Worm (Caenorhabditis elegans) whole organism, L2 larva: ENCODE measurements around the gene F02C9.1.
A peak's percentile ranks its signal among the peaks of the same experiment; 100 is the strongest.

Experiments
- F13H6.1 ChIP-seq: sonication (generic microtip); optimal IDR thresholded peaks from 2 replicates; lab custom pipeline; 2016; ENCODE audit warnings: missing genetic modification characterization, missing compliant biosample characterization
- R02D3.7 ChIP-seq: fragments of 150-350 bp; optimal IDR thresholded peaks from 2 replicates; lab custom pipeline; 2014; ENCODE audit warnings: missing biosample characterization, missing genetic modification characterization
- Y55F3AM.14 ChIP-seq: fragments of 200-800 bp; sonication (Bioruptor generic); optimal IDR thresholded peaks from 2 replicates; lab custom pipeline; 2018; ENCODE audit warnings: mild to moderate bottlenecking, missing genetic modification characterization, missing compliant biosample characterization
- ZK546.5 ChIP-seq: sonication (generic microtip); optimal IDR thresholded peaks from 2 replicates; lab custom pipeline; 2017; ENCODE audit warnings: missing biosample characterization, missing genetic modification characterization
- alr-1 ChIP-seq: fragments of 150-350 bp; optimal IDR thresholded peaks from 2 replicates; lab custom pipeline; 2014; ENCODE audit warnings: missing biosample characterization, missing genetic modification characterization
- ama-1 ChIP-seq: fragments of 150-350 bp; optimal IDR thresholded peaks from 2 replicates; lab custom pipeline; 2018; ENCODE audit warnings: inconsistent platforms
- blmp-1 ChIP-seq: sonication (generic microtip); optimal IDR thresholded peaks from 2 replicates; lab custom pipeline; 2017; ENCODE audit warnings: missing genetic modification characterization, mild to moderate bottlenecking, missing compliant biosample characterization, antibody characterized with exemption, moderate library complexity; ENCODE audit not compliant: insufficient read depth
- crh-2 ChIP-seq: sonication (generic microtip); optimal IDR thresholded peaks from 2 replicates; lab custom pipeline; 2017; ENCODE audit warnings: missing biosample characterization, missing genetic modification characterization
- dmd-4 ChIP-seq: sonication (generic microtip); optimal IDR thresholded peaks from 2 replicates; lab custom pipeline; 2017; ENCODE audit warnings: missing biosample characterization, missing genetic modification characterization
- elt-3 ChIP-seq: sonication (generic microtip); optimal IDR thresholded peaks from 2 replicates; lab custom pipeline; 2017; ENCODE audit warnings: missing biosample characterization, missing genetic modification characterization
- fos-1 ChIP-seq: fragments of 150-350 bp; optimal IDR thresholded peaks from 2 replicates; lab custom pipeline; 2014; ENCODE audit warnings: missing biosample characterization, missing genetic modification characterization
- gmeb-1 ChIP-seq: fragments of 150-350 bp; optimal IDR thresholded peaks from 2 replicates; lab custom pipeline; 2014; ENCODE audit warnings: missing biosample characterization, missing genetic modification characterization
- lin-11 ChIP-seq: fragments of 150-350 bp; sonication (generic microtip); optimal IDR thresholded peaks from 2 replicates; lab custom pipeline; 2014; ENCODE audit warnings: missing biosample characterization, missing genetic modification characterization, inconsistent platforms, mixed read lengths
- lin-13 ChIP-seq: fragments of 150-350 bp; optimal IDR thresholded peaks from 2 replicates; lab custom pipeline; 2014; ENCODE audit warnings: missing biosample characterization, missing genetic modification reagents, missing genetic modification characterization
- lin-39 ChIP-seq: fragments of 150-350 bp; optimal IDR thresholded peaks from 2 replicates; lab custom pipeline; 2014; ENCODE audit warnings: missing biosample characterization, missing genetic modification reagents, missing genetic modification characterization
- lsy-2 ChIP-seq, 2 experiments: fragments of 150-350 bp in 1 of 2; sonication (generic microtip) in 1 of 2; optimal IDR thresholded peaks; 2 replicates each; lab custom pipeline; 2014 to 2017; ENCODE audit warnings: missing biosample characterization in 2 of 2, missing genetic modification characterization in 2 of 2
- mbf-1 ChIP-seq: sonication (generic microtip); optimal IDR thresholded peaks from 2 replicates; lab custom pipeline; 2017; ENCODE audit warnings: missing biosample characterization, missing genetic modification characterization
- mdl-1 ChIP-seq, 2 experiments: fragments of 150-350 bp in 1 of 2; sonication (generic microtip) in 1 of 2; optimal IDR thresholded peaks; 2 replicates each; lab custom pipeline; 2017; ENCODE audit warnings: missing biosample characterization in 2 of 2, missing genetic modification characterization in 2 of 2
- nhr-12 ChIP-seq: fragments of 150-350 bp; optimal IDR thresholded peaks from 2 replicates; lab custom pipeline; 2014; ENCODE audit warnings: missing biosample characterization, missing genetic modification characterization
- nhr-129 ChIP-seq: fragments of 150-350 bp; optimal IDR thresholded peaks from 2 replicates; lab custom pipeline; 2014; ENCODE audit warnings: missing biosample characterization, missing genetic modification characterization
- nhr-21 ChIP-seq: fragments of 150-350 bp; optimal IDR thresholded peaks from 2 replicates; lab custom pipeline; 2014; ENCODE audit warnings: missing biosample characterization, missing genetic modification characterization
- nhr-23 ChIP-seq: fragments of 150-350 bp; optimal IDR thresholded peaks from 2 replicates; lab custom pipeline; 2014; ENCODE audit warnings: missing biosample characterization, missing genetic modification reagents, missing genetic modification characterization
- nhr-237 ChIP-seq: fragments of 150-350 bp; optimal IDR thresholded peaks from 2 replicates; lab custom pipeline; 2014; ENCODE audit warnings: missing biosample characterization, missing genetic modification characterization
- nhr-25 ChIP-seq: fragments of 150-350 bp; sonication (generic microtip); optimal IDR thresholded peaks from 3 replicates; lab custom pipeline; 2014; ENCODE audit warnings: missing biosample characterization, missing genetic modification characterization
- nhr-6 ChIP-seq: fragments of 150-350 bp; optimal IDR thresholded peaks from 2 replicates; lab custom pipeline; 2014; ENCODE audit warnings: missing biosample characterization, missing genetic modification characterization
- nhr-77 ChIP-seq: fragments of 150-350 bp; optimal IDR thresholded peaks from 2 replicates; lab custom pipeline; 2014; ENCODE audit warnings: missing biosample characterization, missing genetic modification characterization
- sem-4 ChIP-seq: fragments of 150-350 bp; optimal IDR thresholded peaks from 2 replicates; lab custom pipeline; 2014; ENCODE audit warnings: missing biosample characterization, missing genetic modification reagents, missing genetic modification characterization
- sma-3 ChIP-seq: sonication (generic microtip); optimal IDR thresholded peaks from 2 replicates; lab custom pipeline; 2016; ENCODE audit warnings: missing genetic modification reagents, missing genetic modification characterization, missing compliant biosample characterization
- snpc-4 ChIP-seq: fragments of 150-350 bp; optimal IDR thresholded peaks from 2 replicates; lab custom pipeline; 2014; ENCODE audit warnings: missing biosample characterization, missing genetic modification characterization
- unc-39 ChIP-seq: fragments of 150-350 bp; optimal IDR thresholded peaks from 2 replicates; lab custom pipeline; 2014; ENCODE audit warnings: missing biosample characterization, missing genetic modification characterization
- unc-55 ChIP-seq: fragments of 150-350 bp; sonication (generic microtip); optimal IDR thresholded peaks from 3 replicates; lab custom pipeline; 2014; ENCODE audit warnings: missing biosample characterization, missing genetic modification reagents, missing genetic modification characterization
- unc-62 ChIP-seq: fragments of 150-350 bp; optimal IDR thresholded peaks from 2 replicates; lab custom pipeline; 2014; ENCODE audit warnings: missing biosample characterization, missing genetic modification reagents, missing genetic modification characterization
- ztf-1 ChIP-seq: fragments of 200-800 bp; sonication (Bioruptor generic); conservative IDR thresholded peaks from 2 replicates; pipeline ENCODE4 v1.3.6; 2022; ENCODE audit warnings: missing genetic modification characterization, missing compliant biosample characterization
- ztf-11 ChIP-seq: sonication (generic microtip); optimal IDR thresholded peaks from 2 replicates; lab custom pipeline; 2017; ENCODE audit warnings: missing biosample characterization, missing genetic modification characterization
- ztf-4 ChIP-seq: fragments of 150-350 bp; optimal IDR thresholded peaks from 2 replicates; lab custom pipeline; 2014; ENCODE audit warnings: missing biosample characterization, missing genetic modification characterization

F02C9.1 gene

ce11 chrV:3104134-3104533, 34.4 kb upstream of the F02C9.1 start, which contains the start of gene str-66:
TSS of gene str-66 (minus strand) at chrV:3104234.
- no peak for TF ChIP-seq sma-3 (GFP tag; lab: Kevin White, UChicago)
- TF ChIP-seq nhr-12 (tag; lab: Kevin White, UChicago): no peak
- TF ChIP-seq ama-1 (lab: Kevin White, UChicago): no peak
- no peak for TF ChIP-seq unc-55 (GFP tag; lab: Kevin White, UChicago)
- no peak for TF ChIP-seq nhr-23 (tag; lab: Kevin White, UChicago)
- TF ChIP-seq nhr-6 (tag; lab: Kevin White, UChicago): no peak
- no peak for TF ChIP-seq elt-3 (tag; lab: Kevin White, UChicago)
- TF ChIP-seq gmeb-1 (tag; lab: Kevin White, UChicago): no peak

ce11 chrV:3105810-3106209, 32.7 kb upstream of the F02C9.1 start, which contains the start of gene str-69:
TSS of gene str-69 (minus strand) at chrV:3105910.
- TF ChIP-seq nhr-23 (tag; lab: Kevin White, UChicago) (no peak), nhr-237 (no peak), unc-39 (no peak), ZK546.5 (tag; lab: Kevin White, UChicago) (no peak), Y55F3AM.14 (GFP tag; lab: Kevin White, UChicago) (no peak), nhr-77 (tag; lab: Kevin White, UChicago) (no peak), ztf-1 (no peak), dmd-4 (tag; lab: Kevin White, UChicago) (no peak)

DNA sequence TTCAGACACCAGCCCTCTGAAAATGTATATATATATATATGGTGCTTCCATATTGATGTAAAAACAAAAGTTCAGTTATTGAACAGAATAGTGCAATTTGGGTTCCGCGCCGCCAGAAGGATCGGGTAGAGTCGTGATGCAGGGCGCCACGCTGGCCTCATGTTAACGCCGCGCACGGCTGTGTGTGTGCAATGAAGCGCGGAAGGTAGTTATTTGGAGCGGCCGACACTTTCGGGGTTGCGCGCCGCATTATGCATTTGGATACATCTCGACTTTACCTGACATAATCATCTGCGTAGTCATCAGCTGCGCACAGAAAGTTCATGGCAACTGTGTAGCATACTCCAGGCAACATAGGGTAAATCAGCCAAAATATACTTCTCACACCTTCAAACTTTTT, 31.7 kb upstream of the F02C9.1 start:
- no peak for TF ChIP-seq ztf-4 (tag; lab: Kevin White, UChicago)
- TF ChIP-seq nhr-6 (tag; lab: Kevin White, UChicago): no peak
- no peak for TF ChIP-seq F13H6.1 (tag; lab: Kevin White, UChicago)
- no peak for TF ChIP-seq lin-13 (GFP tag; lab: Kevin White, UChicago)
- no peak for TF ChIP-seq mbf-1
- TF ChIP-seq mdl-1 (tag; optimal IDR thresholded peaks at IDR 0.05; lab: Kevin White, UChicago): no peak
- no peak for TF ChIP-seq ztf-11 (tag; lab: Kevin White, UChicago)
- TF ChIP-seq snpc-4 (tag; lab: Kevin White, UChicago): no peak
- TF ChIP-seq lsy-2 (tag; optimal IDR thresholded peaks at IDR 0.05; lab: Kevin White, UChicago): no peak

DNA sequence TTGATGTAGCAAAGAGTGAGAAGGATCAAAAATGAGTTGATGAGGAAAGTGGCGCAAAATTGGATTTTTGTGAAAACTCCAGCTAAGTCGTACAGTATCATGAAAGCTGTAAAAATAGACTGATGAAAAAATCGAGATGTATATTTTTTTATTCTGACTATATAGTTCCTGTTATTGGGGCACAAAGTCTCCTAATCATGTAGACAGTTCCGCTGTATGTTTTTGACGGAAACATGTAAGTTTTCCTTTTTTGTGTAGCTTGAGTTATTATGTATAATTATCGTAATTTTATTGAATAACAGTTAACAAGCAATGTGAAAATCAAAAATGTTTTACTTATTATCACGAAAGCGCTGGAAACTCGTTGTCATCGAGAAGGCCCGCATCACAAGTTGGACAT, 31.1 kb upstream of the F02C9.1 start, which contains the start of gene str-68:
Gene str-68 (minus strand): TSS at position 101 of the 400 bp plus-strand sequence.
- TF ChIP-seq unc-62 (GFP tag; lab: Kevin White, UChicago): no peak
- TF ChIP-seq nhr-77 (tag; lab: Kevin White, UChicago): no peak
- TF ChIP-seq sem-4 (tag; lab: Kevin White, UChicago): no peak
- no peak for TF ChIP-seq lin-11 (tag; lab: Kevin White, UChicago)
- no peak for TF ChIP-seq unc-55 (GFP tag; lab: Kevin White, UChicago)
- no peak for TF ChIP-seq blmp-1 (tag; lab: Kevin White, UChicago)
- no peak for TF ChIP-seq ztf-1
- TF ChIP-seq nhr-237: no peak
- TF ChIP-seq alr-1 (tag; lab: Kevin White, UChicago): no peak
- no peak for TF ChIP-seq nhr-129 (tag; lab: Kevin White, UChicago)
- TF ChIP-seq crh-2: no peak

ce11 chrV:3112198-3112597, 26.3 kb upstream of the F02C9.1 start:
- TF ChIP-seq snpc-4 (tag; lab: Kevin White, UChicago): no peak
- no peak for TF ChIP-seq nhr-21 (tag; lab: Kevin White, UChicago)
- TF ChIP-seq R02D3.7: no peak
- no peak for TF ChIP-seq nhr-25 (tag; lab: Kevin White, UChicago)
- no peak for TF ChIP-seq lin-39 (tag; lab: Kevin White, UChicago)
- TF ChIP-seq fos-1 (tag; lab: Kevin White, UChicago): peak; percentile 22
- TF ChIP-seq nhr-12 (tag; lab: Kevin White, UChicago): no peak
- TF ChIP-seq lin-13 (GFP tag; lab: Kevin White, UChicago): no peak
